Worm (Caenorhabditis elegans): Measurements from ENCODE around the gene T05C12.8.

DNA sequence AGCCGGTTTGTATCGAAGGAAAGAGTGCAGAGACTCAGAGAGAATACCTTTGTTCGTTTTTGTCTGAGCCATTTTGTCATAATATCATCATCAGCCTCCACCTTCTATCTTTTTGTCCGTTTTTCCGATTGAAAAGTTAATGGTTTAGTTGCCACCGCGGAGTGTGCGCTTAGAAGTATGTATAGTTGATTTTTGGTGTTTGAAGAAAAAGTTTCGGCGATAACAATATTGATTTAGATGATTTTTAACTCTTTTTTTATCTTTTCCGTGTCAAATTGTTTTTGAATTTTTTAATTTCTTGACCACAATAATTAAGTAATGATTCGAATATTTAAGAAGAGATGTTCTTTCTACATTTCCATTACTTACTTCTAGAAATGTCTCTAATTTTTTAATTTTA lies 15.3 kb upstream of the T05C12.8 start:
- TF ChIP-seq ceh-14 (tag; optimal IDR thresholded peaks at IDR 0.05) (no peak), ceh-24 (tag; optimal IDR thresholded peaks at IDR 0.05) (no peak), ama-1 (optimal IDR thresholded peaks at IDR 0.05) (no peak), zip-5 (tag; optimal IDR thresholded peaks at IDR 0.05) (no peak), mec-3 (tag; optimal IDR thresholded peaks at IDR 0.05; ENCODE audit: borderline replicate concordance) (no peak), C38D4.7 (GFP tag; optimal IDR thresholded peaks at IDR 0.05) (no peak), nfya-1 (tag; optimal IDR thresholded peaks at IDR 0.05) (no peak), lin-11 (tag; optimal IDR thresholded peaks at IDR 0.05) (no peak), gmeb-2 (tag; optimal IDR thresholded peaks at IDR 0.05) (no peak)
